Worm (Caenorhabditis elegans) whole organism, dauer: Measurements from ENCODE around the gene C23H3.5.
"Not testable (repeated sequence)": the region's sequence is repeated elsewhere in the genome, so short reads cannot be mapped to it uniquely, and the experiment has no call there.

Source experiments
- unc-62 ChIP-seq: sonication (generic microtip); optimal IDR thresholded peaks from 2 replicates; lab custom pipeline; 2017; ENCODE audit warnings: missing biosample characterization, missing genetic modification reagents, missing genetic modification characterization

The C23H3.5 gene

ce11 chrII:68757-69156 is 21.4 kb downstream of the C23H3.5 start:
- TF ChIP-seq unc-62 (GFP tag; lab: Kevin White, UChicago) = no peak

DNA sequence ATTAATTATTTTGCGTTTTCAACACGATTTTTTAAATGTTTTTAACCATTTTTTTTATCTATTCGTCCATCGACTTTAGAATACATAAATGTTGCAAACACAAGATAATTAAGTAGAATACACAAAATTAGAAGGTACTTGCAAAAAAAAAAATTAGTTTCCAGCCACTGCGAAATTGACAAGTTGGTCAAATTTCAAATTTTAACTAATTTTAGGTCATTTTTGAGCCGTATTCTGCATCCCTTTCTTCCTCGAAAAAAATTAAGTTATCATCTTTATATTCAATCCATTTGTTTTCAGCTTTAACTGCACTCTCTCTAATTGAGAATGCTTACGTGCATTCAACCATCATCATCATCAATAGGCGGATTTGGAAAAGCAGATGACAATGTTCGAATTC is 22.0 kb downstream of the C23H3.5 start, which contains the start of gene egl-26:
egl-26 (plus strand) TSS at position 301 of the 400 bp plus-strand sequence.
- no peak for TF ChIP-seq unc-62 (GFP tag; lab: Kevin White, UChicago)

ce11 chrII:73329-73728 is 25.9 kb downstream of the C23H3.5 start:
- TF ChIP-seq unc-62 (GFP tag; lab: Kevin White, UChicago) = no peak

DNA sequence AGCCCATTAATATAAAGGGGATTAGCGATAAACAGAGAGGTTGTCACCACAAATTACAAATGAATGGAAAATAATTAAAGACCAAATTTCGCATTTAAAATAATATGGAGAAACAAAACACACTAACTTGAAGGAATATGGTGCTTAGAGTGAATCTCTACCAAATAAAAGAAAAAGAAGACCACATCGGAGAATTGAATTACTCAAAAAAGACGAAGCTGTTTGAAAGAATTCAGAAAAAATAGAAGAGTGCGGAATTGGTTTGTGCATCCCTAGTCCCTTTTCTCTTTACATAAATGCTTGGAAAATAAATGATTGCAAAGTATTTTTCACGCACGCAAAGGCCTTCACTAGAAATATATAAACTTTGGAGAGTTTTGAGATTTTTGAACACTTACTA is 26.5 kb downstream of the C23H3.5 start:
- no peak for TF ChIP-seq unc-62 (GFP tag; lab: Kevin White, UChicago)

DNA sequence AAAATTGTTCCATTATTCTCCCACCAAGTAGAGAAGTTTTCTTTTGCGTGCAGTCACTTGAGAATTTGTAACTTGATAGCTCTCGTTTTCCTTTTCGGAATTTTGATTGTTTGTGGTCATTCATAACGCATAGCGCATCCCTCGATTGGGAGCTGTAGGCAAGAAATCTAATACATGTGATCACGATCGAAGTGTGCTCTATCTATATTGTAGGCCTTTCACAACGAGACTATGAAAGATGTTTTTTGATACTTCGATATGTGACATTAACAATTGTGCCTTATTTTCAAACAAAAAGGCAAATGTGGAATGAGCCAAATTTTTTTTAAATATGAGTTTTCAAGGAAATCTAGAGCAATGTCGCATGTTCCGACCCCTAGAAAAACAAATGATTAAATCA is 28.5 kb downstream of the C23H3.5 start:
- TF ChIP-seq unc-62 (GFP tag; lab: Kevin White, UChicago) = no peak

DNA sequence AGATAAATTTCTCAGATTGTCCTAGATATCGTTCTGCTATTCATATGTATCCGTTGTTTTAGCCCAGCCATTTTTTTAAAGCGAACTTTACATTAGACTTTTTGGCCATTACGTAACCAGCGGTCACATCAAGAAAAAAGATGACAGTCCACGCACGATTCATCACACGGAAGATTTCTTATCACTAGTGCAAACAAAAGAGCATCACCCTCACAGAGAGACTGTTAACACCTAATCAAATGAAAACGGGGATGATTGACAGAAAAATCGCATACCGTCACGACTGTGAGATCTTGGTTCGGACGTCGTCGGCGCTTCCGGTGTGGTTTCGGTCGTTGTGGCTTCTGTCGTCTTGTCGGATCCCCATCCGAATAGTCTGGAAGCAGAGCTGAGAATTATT is 29.3 kb downstream of the C23H3.5 start:
- no peak for TF ChIP-seq unc-62 (GFP tag; lab: Kevin White, UChicago)

DNA sequence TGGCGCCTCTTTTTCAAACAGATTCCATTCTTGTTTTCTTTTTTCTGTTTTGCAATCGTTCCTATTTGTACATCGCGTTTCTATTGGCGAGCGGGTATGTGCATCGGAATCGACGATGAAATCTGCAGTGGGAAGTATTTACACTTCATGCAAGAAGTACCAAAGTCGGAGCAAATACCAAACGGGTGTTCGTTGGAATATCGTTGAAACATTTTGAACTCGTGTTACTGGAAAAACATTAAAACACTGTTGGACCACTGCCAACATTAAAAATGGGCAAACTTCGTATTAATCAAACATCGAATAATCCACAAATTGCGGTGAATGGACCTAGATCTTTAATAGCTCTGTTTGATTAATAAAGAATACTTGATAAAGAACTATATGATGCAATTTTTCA is 31.8 kb downstream of the C23H3.5 start, which contains the start of gene C23H3.9:
C23H3.9 (minus strand) TSS at position 101 of the 400 bp plus-strand sequence.
- TF ChIP-seq unc-62 (GFP tag; lab: Kevin White, UChicago) = no peak

- no peak for TF ChIP-seq unc-62 (GFP tag; lab: Kevin White, UChicago)
Observed at ce11 chrII:84134-84533, 36.8 kb downstream of the C23H3.5 start, which contains the start of gene C50D2.6. Gene C50D2.6 (plus strand): TSS chrII:84434.

DNA sequence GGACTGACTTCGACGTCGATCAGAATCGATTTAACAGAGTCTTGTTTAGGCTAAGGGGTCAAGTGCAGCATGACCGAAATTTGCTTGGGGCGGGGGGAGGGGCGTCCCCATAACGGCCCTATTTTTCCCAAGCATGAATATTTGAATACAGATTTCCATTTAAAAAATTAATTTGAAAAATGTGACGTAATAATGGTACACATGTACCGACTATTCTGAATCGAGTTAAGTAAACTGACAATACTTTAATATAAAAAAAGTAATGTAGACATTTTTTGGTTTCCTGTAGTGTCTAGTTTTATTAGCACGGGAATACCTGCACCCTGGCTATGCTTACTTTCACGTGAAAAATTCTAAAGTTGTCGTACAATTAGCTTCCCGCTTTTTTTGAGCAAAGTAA is 39.4 kb downstream of the C23H3.5 start:
- no peak for TF ChIP-seq unc-62 (GFP tag; lab: Kevin White, UChicago)

DNA sequence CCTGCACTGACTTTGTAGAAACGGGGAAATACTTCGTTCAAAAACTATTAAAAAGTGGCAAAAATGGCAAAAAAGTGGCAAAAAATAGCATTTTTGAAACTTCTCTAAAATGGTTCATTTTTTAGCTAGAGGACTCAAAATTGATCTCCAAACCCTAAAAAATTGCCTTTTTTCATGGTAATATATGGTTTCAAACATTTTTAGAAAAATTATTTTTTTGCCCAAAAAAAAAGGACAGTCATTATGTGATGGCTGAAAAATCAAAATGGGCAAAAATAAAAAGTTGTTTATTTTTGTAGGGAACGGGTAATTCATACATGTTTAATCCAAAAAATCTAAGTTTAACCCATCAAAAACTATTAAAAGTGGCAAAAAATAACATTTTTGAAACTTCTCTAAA is 40.6 kb downstream of the C23H3.5 start:
- no peak for TF ChIP-seq unc-62 (GFP tag; lab: Kevin White, UChicago)

- TF ChIP-seq unc-62 (GFP tag; lab: Kevin White, UChicago) = no peak
Observed at ce11 chrII:91419-91818, 44.0 kb downstream of the C23H3.5 start, which contains the start of gene mcat-1. Gene mcat-1 (minus strand): TSS chrII:91519.

ce11 chrII:95177-95576 is 47.8 kb downstream of the C23H3.5 start, which contains the start of gene C50D2.7:
Gene C50D2.7 (minus strand): TSS chrII:95277.
- TF ChIP-seq unc-62 (GFP tag; lab: Kevin White, UChicago) = no peak

- no peak for TF ChIP-seq unc-62 (GFP tag; lab: Kevin White, UChicago)
Observed at ce11 chrII:97992-98763, 50.8 kb downstream of the C23H3.5 start, which contains the start of the genes luc-7L3 and sftb-6. Gene luc-7L3 (minus strand): TSS chrII:98027. Gene sftb-6 (plus strand): TSS chrII:98404.

DNA sequence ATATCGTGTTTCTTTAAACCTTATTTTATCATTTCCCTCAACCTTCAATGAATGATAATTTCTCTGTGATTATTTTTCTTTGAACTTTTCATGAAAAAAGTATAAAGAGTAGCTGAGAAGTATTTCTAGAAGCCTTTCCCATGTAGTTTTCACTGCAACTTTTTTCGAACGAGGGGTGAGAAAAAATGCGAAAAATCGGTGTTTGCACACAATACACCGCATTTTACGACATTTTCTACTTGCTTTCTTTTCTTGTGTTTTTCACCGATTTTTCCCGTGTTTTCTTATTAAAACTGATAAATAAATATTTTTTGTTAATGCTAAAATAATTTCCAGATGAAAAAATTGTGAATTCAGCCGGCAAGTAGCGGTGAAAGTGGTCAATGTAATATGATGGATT is 51.5 kb downstream of the C23H3.5 start, which contains the start of gene C50D2.10:
C50D2.10 (plus strand) TSS at position 245 of the 400 bp plus-strand sequence.
- TF ChIP-seq unc-62 (GFP tag; lab: Kevin White, UChicago) = not testable (repeated sequence)
